Fruit fly (Drosophila melanogaster): ENCODE data around the gene nac.

- no peak for TF ChIP-seq pan (optimal IDR thresholded peaks at IDR 0.05)
- TF ChIP-seq psq (optimal IDR thresholded peaks at IDR 0.05), result no peak
- no peak for TF ChIP-seq EcR (GFP tag; optimal IDR thresholded peaks at IDR 0.05)
These were observed 2.7 kb downstream of the nac start, which contains the start of the genes CG9626 and mRpL1 for dm6 chr3R:8300928-8301752.
